Fruit fly (Drosophila melanogaster) whole organism, embryonic: Measurements from ENCODE around the gene CG11858.

Source experiments
- CG12659 ChIP-seq: fragments of 200-800 bp; sonication (Bioruptor generic); optimal IDR thresholded peaks from 3 replicates; lab custom pipeline; 2017; ENCODE audit warnings: mild to moderate bottlenecking, missing biosample characterization, missing genetic modification reagents, missing genetic modification characterization
- CG13296 ChIP-seq: fragments of 200-800 bp; sonication (Bioruptor generic); optimal IDR thresholded peaks from 3 replicates; lab custom pipeline; 2018; ENCODE audit warnings: missing biosample characterization, mild to moderate bottlenecking, missing genetic modification characterization
- CG14965 ChIP-seq: fragments of 200-800 bp; sonication (Bioruptor generic); optimal IDR thresholded peaks from 2 replicates; lab custom pipeline; 2016; ENCODE audit warnings: missing biosample characterization, missing genetic modification characterization, borderline replicate concordance
- CG1792 ChIP-seq: fragments of 200-800 bp; sonication (Bioruptor generic); optimal IDR thresholded peaks from 2 replicates; lab custom pipeline; 2016; ENCODE audit warnings: missing biosample characterization, missing genetic modification characterization
- CG2129 ChIP-seq: fragments of 200-800 bp; sonication (Bioruptor generic); IDR thresholded peaks from 2 replicates; pipeline ENCODE4 v1.3.6; 2022; ENCODE audit warnings: missing biosample characterization, missing genetic modification characterization; ENCODE audit not compliant: partially characterized antibody
- Camta ChIP-seq: fragments of 200-800 bp; sonication (Bioruptor generic); optimal IDR thresholded peaks from 2 replicates; lab custom pipeline; 2016; ENCODE audit warnings: missing biosample characterization, missing genetic modification characterization
- CrebB ChIP-seq: fragments of 200-800 bp; sonication (Bioruptor generic); optimal IDR thresholded peaks from 3 replicates; lab custom pipeline; 2018; ENCODE audit warnings: missing biosample characterization, mild to moderate bottlenecking, missing genetic modification characterization
- Dfd ChIP-seq, 2 experiments: fragments of >200 bp; optimal IDR thresholded peaks; 2 replicates each; lab custom pipeline; 2017; ENCODE audit warnings: missing biosample characterization in 2 of 2, missing genetic modification characterization in 2 of 2
- Fer3 ChIP-seq: fragments of 200-800 bp; sonication (Bioruptor generic); optimal IDR thresholded peaks from 2 replicates; lab custom pipeline; 2018; ENCODE audit warnings: missing biosample characterization, mild to moderate bottlenecking, missing genetic modification characterization, moderate library complexity
- repo ChIP-seq: fragments of 200-800 bp; sonication (Bioruptor generic); optimal IDR thresholded peaks from 2 replicates; lab custom pipeline; 2016; ENCODE audit warnings: missing biosample characterization, missing genetic modification characterization
- sna ChIP-seq: fragments of 200-800 bp; sonication (Bioruptor generic); IDR thresholded peaks from 2 replicates; pipeline ENCODE4 v1.3.6; 2022; ENCODE audit warnings: missing biosample characterization, missing genetic modification characterization; ENCODE audit not compliant: partially characterized antibody
- so ChIP-seq: fragments of 200-800 bp; sonication (Bioruptor generic); IDR thresholded peaks from 3 replicates; pipeline ENCODE4 v1.3.6; 2022; ENCODE audit warnings: missing biosample characterization, missing genetic modification characterization
- usp ChIP-seq: fragments of >200 bp; optimal IDR thresholded peaks from 2 replicates; lab custom pipeline; 2017; ENCODE audit warnings: missing biosample characterization, missing genetic modification characterization

- TF ChIP-seq CG13296 (GFP tag; lab: Kevin White, UChicago) (no peak), sna (GFP tag; lab: Robert Waterston, UW) (no peak), usp (no peak), CG14965 (GFP tag; lab: Kevin White, UChicago) (no peak), Dfd (GFP tag; optimal IDR thresholded peaks at IDR 0.05; lab: Kevin White, UChicago) (no peak), CG2129 (GFP tag; lab: Robert Waterston, UW) (no peak), CG12659 (GFP tag; lab: Kevin White, UChicago) (no peak), CrebB (tag; lab: Kevin White, UChicago) (no peak), repo (GFP tag; lab: Kevin White, UChicago) (no peak), Fer3 (no peak), so (GFP tag; lab: Robert Waterston, UW) (no peak), CG1792 (GFP tag; lab: Kevin White, UChicago) (no peak), Camta (no peak)
Observed at dm6 chr3R:25238771-25239700, 23.5 kb upstream of the CG11858 start.
